Worm (Caenorhabditis elegans) whole organism, early embryonic: ENCODE measurements around the gene ugt-19.

Experiments used
- B0310.2 ChIP-seq: sonication (generic microtip); optimal IDR thresholded peaks from 2 replicates; lab custom pipeline; 2016; ENCODE audit warnings: mild to moderate bottlenecking, missing genetic modification characterization, missing compliant biosample characterization
- F13C5.2 ChIP-seq: sonication (generic microtip); optimal IDR thresholded peaks from 2 replicates; lab custom pipeline; 2017; ENCODE audit warnings: mild to moderate bottlenecking, missing genetic modification characterization, inconsistent platforms, missing compliant biosample characterization
- aly-1 ChIP-seq: sonication (generic microtip); optimal IDR thresholded peaks from 2 replicates; lab custom pipeline; 2016; ENCODE audit warnings: missing genetic modification characterization, missing compliant biosample characterization
- ama-1 ChIP-seq: fragments of 150-350 bp; optimal IDR thresholded peaks from 2 replicates; lab custom pipeline; 2014
- ceh-13 ChIP-seq: fragments of 200-800 bp; sonication (Bioruptor generic); optimal IDR thresholded peaks from 2 replicates; lab custom pipeline; 2018; ENCODE audit warnings: mild to moderate bottlenecking, missing genetic modification characterization, missing compliant biosample characterization
- ceh-36 ChIP-seq: sonication (generic microtip); optimal IDR thresholded peaks from 2 replicates; lab custom pipeline; 2016; ENCODE audit warnings: missing genetic modification characterization, inconsistent platforms, missing compliant biosample characterization
- ets-7 ChIP-seq: sonication (generic microtip); optimal IDR thresholded peaks from 2 replicates; lab custom pipeline; 2016; ENCODE audit warnings: missing genotype, missing genetic modification characterization, missing compliant biosample characterization
- flt-1 ChIP-seq: fragments of 200-800 bp; sonication (Bioruptor generic); IDR thresholded peaks from 2 replicates; pipeline ENCODE4 v1.3.6; 2022; ENCODE audit warnings: missing genetic modification characterization, missing compliant biosample characterization
- hmbx-1 ChIP-seq: sonication (generic microtip); optimal IDR thresholded peaks from 2 replicates; lab custom pipeline; 2016; ENCODE audit warnings: mild to moderate bottlenecking, missing genetic modification characterization, missing compliant biosample characterization
- hmg-4 ChIP-seq: fragments of 200-800 bp; sonication (Bioruptor generic); optimal IDR thresholded peaks from 2 replicates; lab custom pipeline; 2018; ENCODE audit warnings: mild to moderate bottlenecking, missing genetic modification characterization, missing compliant biosample characterization
- hnd-1 ChIP-seq: sonication (generic microtip); optimal IDR thresholded peaks from 2 replicates; lab custom pipeline; 2016; ENCODE audit warnings: missing genetic modification characterization, missing compliant biosample characterization
- pes-1 ChIP-seq: fragments of 200-800 bp; sonication (Bioruptor generic); IDR thresholded peaks from 2 replicates; pipeline ENCODE4 v1.3.6; 2022; ENCODE audit warnings: missing genetic modification reagents, missing genetic modification characterization, missing compliant biosample characterization
- scrt-1 ChIP-seq: fragments of 200-800 bp; sonication (Bioruptor generic); IDR thresholded peaks from 2 replicates; pipeline ENCODE4 v1.3.6; 2022; ENCODE audit warnings: missing genetic modification characterization, missing compliant biosample characterization
- sea-1 ChIP-seq: fragments of 200-800 bp; sonication (Bioruptor generic); conservative IDR thresholded peaks from 2 replicates; pipeline ENCODE4 v1.3.6; 2022; ENCODE audit warnings: missing genetic modification characterization, missing compliant biosample characterization
- tbx-11 ChIP-seq: fragments of 200-800 bp; sonication (Bioruptor generic); IDR thresholded peaks from 2 replicates; pipeline ENCODE4 v1.3.6; 2022; ENCODE audit warnings: missing genetic modification characterization, missing compliant biosample characterization
- tbx-37 ChIP-seq: fragments of 200-800 bp; sonication (Bioruptor generic); conservative IDR thresholded peaks from 2 replicates; pipeline ENCODE4 v1.3.6; 2022; ENCODE audit warnings: missing genetic modification reagents, missing genetic modification characterization, missing compliant biosample characterization
- tra-4 ChIP-seq: sonication (generic microtip); optimal IDR thresholded peaks from 2 replicates; lab custom pipeline; 2017; ENCODE audit warnings: missing genetic modification characterization, missing compliant biosample characterization

ugt-19 gene

DNA sequence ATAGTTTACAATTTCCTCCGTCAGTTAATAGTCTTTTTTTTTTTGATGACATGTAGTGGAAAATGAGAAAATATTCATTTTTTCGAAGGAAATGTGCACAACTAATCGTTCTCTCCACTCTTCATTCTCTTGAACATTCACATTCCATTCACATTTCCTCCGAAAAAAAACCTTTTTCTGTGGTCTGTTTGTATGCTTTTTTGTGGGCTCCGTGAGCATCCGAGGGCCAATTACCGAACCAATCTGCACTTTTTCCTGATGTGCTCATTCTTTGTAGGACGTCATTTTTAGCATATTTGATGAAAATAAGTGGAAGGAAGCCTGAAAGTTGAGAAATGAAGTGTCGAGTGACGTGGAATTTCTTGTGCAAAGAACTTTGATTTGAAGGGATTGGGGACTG is 20.1 kb downstream of the ugt-19 start:
- no peak for TF ChIP-seq sea-1 (GFP tag; lab: Robert Waterston, UW)
- TF ChIP-seq ets-7 (tag; lab: Kevin White, UChicago), result no peak
- no peak for TF ChIP-seq aly-1 (tag; lab: Kevin White, UChicago)
- no peak for TF ChIP-seq pes-1 (GFP tag; lab: Robert Waterston, UW)

- TF ChIP-seq tra-4 (tag; lab: Kevin White, UChicago) (no peak), ceh-36 (tag; lab: Kevin White, UChicago) (no peak), F13C5.2 (tag; lab: Kevin White, UChicago) (no peak), tbx-37 (GFP tag; lab: Robert Waterston, UW) (no peak), pes-1 (GFP tag; lab: Robert Waterston, UW) (no peak), hmg-4 (GFP tag; lab: Kevin White, UChicago) (no peak), aly-1 (tag; lab: Kevin White, UChicago) (no peak), ama-1 (lab: Kevin White, UChicago) (no peak), tbx-11 (GFP tag; lab: Robert Waterston, UW) (no peak), ets-7 (tag; lab: Kevin White, UChicago) (no peak), flt-1 (GFP tag; lab: Robert Waterston, UW) (no peak), sea-1 (GFP tag; lab: Robert Waterston, UW) (no peak)
These were observed 24.9 kb downstream of the ugt-19 start for ce11 chrIV:6054833-6055232.

DNA sequence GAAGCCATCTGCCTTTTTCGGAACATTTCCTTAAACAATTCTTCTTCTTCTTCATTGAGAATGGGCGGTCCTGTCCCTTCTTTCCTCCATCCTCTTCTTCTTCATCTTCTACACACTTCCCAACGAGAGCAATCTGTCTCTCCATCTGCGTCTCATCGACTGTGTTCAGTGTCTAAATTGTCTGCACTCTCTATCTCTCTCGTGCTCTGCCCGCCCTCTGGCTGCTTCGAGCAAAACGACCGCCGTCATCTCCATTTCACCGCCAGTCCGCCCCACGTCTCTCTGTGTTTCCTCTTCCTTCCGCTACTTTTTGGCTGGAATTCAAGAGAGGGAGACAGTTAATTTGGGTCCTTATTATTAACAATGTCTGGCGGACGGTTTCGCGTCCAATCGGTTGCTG is 26.3 kb downstream of the ugt-19 start:
- TF ChIP-seq hmbx-1 (tag; lab: Kevin White, UChicago) (no peak), B0310.2 (tag; lab: Kevin White, UChicago) (no peak), pes-1 (GFP tag; lab: Robert Waterston, UW) (no peak), hmg-4 (GFP tag; lab: Kevin White, UChicago) (no peak), tra-4 (tag; lab: Kevin White, UChicago) (no peak), tbx-37 (GFP tag; lab: Robert Waterston, UW) (no peak), ceh-13 (GFP tag; lab: Kevin White, UChicago) (no peak), ceh-36 (tag; lab: Kevin White, UChicago) (no peak), scrt-1 (no peak), ama-1 (lab: Kevin White, UChicago) (no peak), ets-7 (tag; lab: Kevin White, UChicago) (no peak)

- TF ChIP-seq aly-1 (tag; lab: Kevin White, UChicago), result no peak
- no peak for TF ChIP-seq ceh-36 (tag; lab: Kevin White, UChicago)
- TF ChIP-seq B0310.2 (tag; lab: Kevin White, UChicago), result no peak
- no peak for TF ChIP-seq hnd-1 (tag; lab: Kevin White, UChicago)
- TF ChIP-seq hmg-4 (GFP tag; lab: Kevin White, UChicago), result no peak
- no peak for TF ChIP-seq ceh-13 (GFP tag; lab: Kevin White, UChicago)
- no peak for TF ChIP-seq ama-1 (lab: Kevin White, UChicago)
These were observed 27.9 kb downstream of the ugt-19 start for ce11 chrIV:6051884-6052283.

- TF ChIP-seq ceh-36 (tag; lab: Kevin White, UChicago), result no peak
- no peak for TF ChIP-seq sea-1 (GFP tag; lab: Robert Waterston, UW)
- TF ChIP-seq hmg-4 (GFP tag; lab: Kevin White, UChicago), result no peak
- TF ChIP-seq pes-1 (GFP tag; lab: Robert Waterston, UW), result no peak
- no peak for TF ChIP-seq hmbx-1 (tag; lab: Kevin White, UChicago)
- no peak for TF ChIP-seq ceh-13 (GFP tag; lab: Kevin White, UChicago)
- no peak for TF ChIP-seq tra-4 (tag; lab: Kevin White, UChicago)
- TF ChIP-seq hnd-1 (tag; lab: Kevin White, UChicago), result no peak
- TF ChIP-seq B0310.2 (tag; lab: Kevin White, UChicago), result no peak
- no peak for TF ChIP-seq scrt-1
- no peak for TF ChIP-seq F13C5.2 (tag; lab: Kevin White, UChicago)
- TF ChIP-seq tbx-37 (GFP tag; lab: Robert Waterston, UW), result no peak
- no peak for TF ChIP-seq ets-7 (tag; lab: Kevin White, UChicago)
- TF ChIP-seq flt-1 (GFP tag; lab: Robert Waterston, UW), result no peak
- no peak for TF ChIP-seq aly-1 (tag; lab: Kevin White, UChicago)
- TF ChIP-seq tbx-11 (GFP tag; lab: Robert Waterston, UW), result no peak
- no peak for TF ChIP-seq ama-1 (lab: Kevin White, UChicago)
These were observed 30.7 kb downstream of the ugt-19 start for ce11 chrIV:6049062-6049461.

DNA sequence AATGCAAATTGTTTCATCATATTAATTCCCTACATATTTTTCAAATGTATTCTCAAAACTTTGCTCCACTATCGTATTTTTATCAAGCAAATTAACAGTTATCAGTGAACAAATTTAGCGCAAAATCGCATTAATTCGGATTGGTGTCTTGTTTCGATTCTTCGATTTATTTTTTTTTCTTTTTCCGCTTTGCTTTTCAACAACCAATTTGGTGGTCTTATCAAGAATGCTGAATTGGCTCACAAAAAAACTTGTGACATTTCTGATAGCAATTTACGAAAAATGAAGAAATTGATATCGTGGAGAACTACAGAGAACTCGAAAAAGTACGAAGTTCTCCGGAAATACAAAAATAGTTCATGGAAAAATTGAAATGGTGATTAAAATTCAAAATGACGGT is 31.3 kb downstream of the ugt-19 start:
- TF ChIP-seq hmbx-1 (tag; lab: Kevin White, UChicago), result no peak
- no peak for TF ChIP-seq tra-4 (tag; lab: Kevin White, UChicago)
- no peak for TF ChIP-seq sea-1 (GFP tag; lab: Robert Waterston, UW)
- no peak for TF ChIP-seq aly-1 (tag; lab: Kevin White, UChicago)
- TF ChIP-seq ceh-36 (tag; lab: Kevin White, UChicago), result no peak
- TF ChIP-seq scrt-1, result no peak
- TF ChIP-seq B0310.2 (tag; lab: Kevin White, UChicago), result no peak
- TF ChIP-seq ama-1 (lab: Kevin White, UChicago), result no peak

DNA sequence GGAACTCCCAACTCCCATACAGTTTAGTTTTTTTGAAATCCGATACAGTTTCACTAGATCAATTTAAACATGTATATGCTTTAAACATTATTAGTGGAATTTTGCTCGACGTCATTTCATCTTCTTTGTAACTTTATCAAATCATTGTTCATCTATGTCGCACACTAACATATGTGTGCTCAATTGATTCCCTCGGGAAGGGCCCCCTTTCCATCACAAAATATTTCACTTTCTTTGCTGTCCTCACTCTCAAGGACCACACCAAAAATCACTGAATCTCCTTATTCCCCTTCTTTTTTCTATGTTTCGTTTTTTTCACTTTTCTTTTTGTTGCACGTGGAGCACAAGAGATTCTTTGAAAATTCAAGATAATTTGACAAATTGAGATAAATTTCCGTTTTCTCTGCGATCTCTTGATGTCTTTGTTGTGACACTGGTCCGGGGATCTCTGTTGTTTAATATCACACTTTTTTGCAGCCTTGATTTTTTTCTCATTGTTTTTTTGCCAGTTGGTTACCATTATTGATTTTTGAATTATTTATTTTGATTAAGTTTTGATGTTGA is 32.5 kb downstream of the ugt-19 start:
- TF ChIP-seq aly-1 (tag; lab: Kevin White, UChicago) (no peak), sea-1 (GFP tag; lab: Robert Waterston, UW) (no peak), ets-7 (tag; lab: Kevin White, UChicago) (no peak), F13C5.2 (tag; lab: Kevin White, UChicago) (no peak), ama-1 (lab: Kevin White, UChicago) (no peak), tra-4 (tag; lab: Kevin White, UChicago) (no peak), ceh-13 (GFP tag; lab: Kevin White, UChicago) (no peak), ceh-36 (tag; lab: Kevin White, UChicago) (no peak), tbx-37 (GFP tag; lab: Robert Waterston, UW) (no peak), scrt-1 (no peak), pes-1 (GFP tag; lab: Robert Waterston, UW) (no peak), hnd-1 (tag; lab: Kevin White, UChicago) (no peak), tbx-11 (GFP tag; lab: Robert Waterston, UW) (no peak)
